Fruit fly (Drosophila melanogaster) whole organism, prepupa: Measurements from ENCODE around the gene CG33523.

Experiments used
- CG10669 ChIP-seq: fragments of 200-800 bp; sonication (Bioruptor generic); optimal IDR thresholded peaks from 3 replicates; lab custom pipeline; 2018; ENCODE audit warnings: missing biosample characterization, mild to moderate bottlenecking, missing genetic modification characterization, moderate library complexity
- CG11294 ChIP-seq: fragments of 200-800 bp; sonication (Bioruptor generic); IDR thresholded peaks from 2 replicates; pipeline ENCODE4 v1.3.6; 2022; ENCODE audit warnings: missing biosample characterization, missing genetic modification characterization
- CG15336 ChIP-seq: fragments of 200-800 bp; sonication (Bioruptor generic); IDR thresholded peaks from 2 replicates; pipeline ENCODE4 v1.3.6; 2022; ENCODE audit warnings: missing biosample characterization, missing genetic modification characterization
- CG16779 ChIP-seq: fragments of 200-800 bp; sonication (Bioruptor generic); optimal IDR thresholded peaks from 3 replicates; lab custom pipeline; 2017; ENCODE audit warnings: missing biosample characterization, mild to moderate bottlenecking, missing genetic modification characterization
- CG31627 ChIP-seq: fragments of 200-800 bp; sonication (Bioruptor generic); optimal IDR thresholded peaks from 3 replicates; lab custom pipeline; 2016; ENCODE audit warnings: missing biosample characterization, missing genetic modification characterization
- CG3919 ChIP-seq: fragments of 200-800 bp; sonication (Bioruptor generic); optimal IDR thresholded peaks from 3 replicates; lab custom pipeline; 2016; ENCODE audit warnings: missing biosample characterization, missing genetic modification characterization
- CG6163 ChIP-seq: fragments of 200-800 bp; sonication (Bioruptor generic); IDR thresholded peaks from 3 replicates; pipeline ENCODE4 v1.3.6; 2022; ENCODE audit warnings: missing biosample characterization, missing genetic modification characterization
- CG6276 ChIP-seq: fragments of 200-800 bp; sonication (Bioruptor generic); optimal IDR thresholded peaks from 2 replicates; lab custom pipeline; 2017; ENCODE audit warnings: missing biosample characterization, mild to moderate bottlenecking, missing genetic modification characterization
- CG6808 ChIP-seq: fragments of 200-800 bp; sonication (Bioruptor generic); optimal IDR thresholded peaks from 3 replicates; lab custom pipeline; 2017; ENCODE audit warnings: missing biosample characterization, missing genetic modification characterization, mild to moderate bottlenecking, moderate library complexity, missing genetic modification reagents
- CG8119 ChIP-seq: fragments of 200-800 bp; sonication (Bioruptor generic); IDR thresholded peaks from 3 replicates; pipeline ENCODE4 v1.3.6; 2022; ENCODE audit warnings: missing biosample characterization, missing genetic modification characterization
- CG8632 ChIP-seq: fragments of 200-800 bp; sonication (Bioruptor generic); optimal IDR thresholded peaks from 3 replicates; lab custom pipeline; 2016; ENCODE audit warnings: missing biosample characterization, missing genetic modification characterization
- CG9139 ChIP-seq: fragments of 200-800 bp; sonication (Bioruptor generic); optimal IDR thresholded peaks from 3 replicates; lab custom pipeline; 2017; ENCODE audit warnings: missing biosample characterization, mild to moderate bottlenecking, missing genetic modification characterization
- Eip78C ChIP-seq: fragments of 200-800 bp; sonication (Bioruptor generic); peaks from one replicate; lab custom pipeline; 2016; ENCODE audit warnings: missing biosample characterization, missing genetic modification characterization
- Eip93F ChIP-seq: fragments of 200-800 bp; sonication (Bioruptor generic); optimal IDR thresholded peaks from 2 replicates; lab custom pipeline; 2016; ENCODE audit warnings: missing biosample characterization, mild to moderate bottlenecking, missing genetic modification characterization
- Ets21C ChIP-seq: fragments of 200-800 bp; sonication (Bioruptor generic); optimal IDR thresholded peaks from 3 replicates; lab custom pipeline; 2016; ENCODE audit warnings: missing biosample characterization, missing genetic modification characterization
- Hr4 ChIP-seq: fragments of 200-800 bp; sonication (Bioruptor generic); optimal IDR thresholded peaks from 3 replicates; lab custom pipeline; 2016; ENCODE audit warnings: missing biosample characterization, missing genetic modification characterization
- Lpt ChIP-seq: fragments of 200-800 bp; sonication (Bioruptor generic); optimal IDR thresholded peaks from 3 replicates; lab custom pipeline; 2016; ENCODE audit warnings: missing biosample characterization, missing genetic modification characterization
- Met ChIP-seq: fragments of 200-800 bp; sonication (Bioruptor generic); optimal IDR thresholded peaks from 3 replicates; lab custom pipeline; 2016; ENCODE audit warnings: missing biosample characterization, missing genetic modification characterization
- Sox15 ChIP-seq: fragments of 200-800 bp; sonication (Bioruptor generic); optimal IDR thresholded peaks from 3 replicates; lab custom pipeline; 2016; ENCODE audit warnings: missing biosample characterization, missing genetic modification characterization
- achi ChIP-seq: fragments of 200-800 bp; sonication (Bioruptor generic); optimal IDR thresholded peaks from 3 replicates; lab custom pipeline; 2016; ENCODE audit warnings: missing biosample characterization, missing genetic modification characterization
- acj6 ChIP-seq: fragments of 200-800 bp; sonication (Bioruptor generic); optimal IDR thresholded peaks from 3 replicates; lab custom pipeline; 2016; ENCODE audit warnings: missing biosample characterization, missing genetic modification characterization
- dac ChIP-seq: fragments of 200-800 bp; sonication (Bioruptor generic); optimal IDR thresholded peaks from 2 replicates; lab custom pipeline; 2017; ENCODE audit warnings: missing biosample characterization, mild to moderate bottlenecking, missing genetic modification characterization
- dsx ChIP-seq: fragments of 200-800 bp; optimal IDR thresholded peaks from 3 replicates; lab custom pipeline; 2019; ENCODE audit warnings: missing biosample characterization, mild to moderate bottlenecking, missing genetic modification characterization, moderate library complexity; ENCODE audit not compliant: poor library complexity, severe bottlenecking
- eg ChIP-seq: fragments of 200-800 bp; sonication (Bioruptor generic); IDR thresholded peaks from 3 replicates; pipeline ENCODE4 v1.3.6; 2022; ENCODE audit warnings: missing biosample characterization, missing genetic modification characterization
- fd59A ChIP-seq: fragments of 200-800 bp; sonication (Bioruptor generic); optimal IDR thresholded peaks from 2 replicates; lab custom pipeline; 2017; ENCODE audit warnings: missing biosample characterization, mild to moderate bottlenecking, missing genetic modification characterization, missing genetic modification reagents
- fd85E ChIP-seq: fragments of 200-800 bp; sonication (Bioruptor generic); optimal IDR thresholded peaks from 3 replicates; lab custom pipeline; 2016; ENCODE audit warnings: missing biosample characterization, missing genetic modification characterization
- salr ChIP-seq, 2 experiments: fragments of 200-800 bp; sonication (Bioruptor generic); optimal IDR thresholded peaks; 3 replicates each; lab custom pipeline; 2016 to 2018; ENCODE audit warnings: missing biosample characterization in 2 of 2, missing genetic modification characterization in 2 of 2, mild to moderate bottlenecking in 1 of 2
- ss ChIP-seq, 2 experiments: fragments of 200-800 bp; sonication (Bioruptor generic); optimal IDR thresholded peaks; 2 replicates in 1 of 2; 3 replicates in 1 of 2; lab custom pipeline; 2017 to 2018; ENCODE audit warnings: mild to moderate bottlenecking in 2 of 2, missing biosample characterization in 2 of 2, missing genetic modification characterization in 2 of 2, moderate library complexity in 1 of 2
- svp ChIP-seq: fragments of 200-800 bp; sonication (Bioruptor generic); peaks from one replicate; lab custom pipeline; 2016; ENCODE audit warnings: missing biosample characterization, missing genetic modification characterization

CG33523 gene

DNA sequence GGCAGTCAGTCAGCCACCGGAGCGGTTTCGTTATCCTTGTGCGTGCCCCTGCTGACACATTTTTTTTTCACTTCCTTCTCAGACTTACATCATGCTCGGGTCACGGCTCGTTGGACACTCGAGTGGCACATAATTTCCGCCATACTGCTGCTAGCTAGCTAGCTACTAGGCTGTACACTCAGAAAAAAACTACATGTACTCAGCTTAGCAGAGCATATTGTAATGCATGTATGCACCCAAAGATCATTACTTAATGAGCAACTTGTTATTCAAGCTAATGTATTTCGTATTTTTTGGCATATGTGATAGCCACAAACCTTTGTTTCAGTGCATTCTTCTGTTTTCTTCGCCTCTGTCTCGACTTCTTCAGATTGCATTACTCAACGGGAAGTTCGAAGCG, 40.7 kb downstream of the CG33523 start (continued):
- 0 out of 2 replicates have a peak, but pooled peaks have one; percentile 9 for TF ChIP-seq CG15336 (GFP tag; lab: Robert Waterston, UW)
- peak; percentile 44; the same call in 1 of the 3 replicates for TF ChIP-seq CG6163 (GFP tag; lab: Robert Waterston, UW)
- TF ChIP-seq eg (GFP tag; lab: Robert Waterston, UW): peak; percentile 35; the same call in 1 of the 3 replicates
- TF ChIP-seq CG9139: no peak
- no peak for TF ChIP-seq Eip93F
- no peak for TF ChIP-seq dsx (GFP tag; lab: Kevin White, UChicago)
- no peak for TF ChIP-seq CG8632 (GFP tag; lab: Kevin White, UChicago)
- no peak for TF ChIP-seq CG6276 (GFP tag; lab: Kevin White, UChicago)

DNA sequence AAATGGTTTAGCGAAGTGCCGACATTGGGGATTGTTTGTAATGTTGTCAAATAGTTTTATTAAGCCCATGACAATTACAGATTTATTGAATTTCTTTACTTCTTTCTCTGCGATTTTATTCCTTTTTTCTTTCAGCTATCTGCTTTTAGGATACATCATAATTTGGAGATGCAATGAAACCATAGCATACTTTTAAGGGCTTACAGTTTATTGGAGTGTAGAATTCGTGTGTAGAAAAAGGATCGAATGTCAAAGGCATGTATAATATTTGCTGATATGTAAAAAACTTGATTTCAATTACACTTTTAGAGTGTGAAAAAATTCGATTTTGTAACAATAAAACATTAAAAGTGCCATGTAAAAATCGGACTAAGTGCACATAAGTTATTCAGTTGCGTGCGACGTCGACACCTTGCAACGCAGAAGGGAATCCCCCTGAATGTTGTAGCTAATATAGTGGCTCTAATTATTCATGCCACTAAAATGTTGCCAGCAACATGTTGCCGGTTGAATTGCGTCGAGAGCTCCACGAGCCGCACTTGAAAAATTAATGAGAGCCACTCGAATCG, 43.3 kb downstream of the CG33523 start:
- TF ChIP-seq CG8119 (GFP tag; lab: Robert Waterston, UW) (no peak), Eip78C (GFP tag; lab: Kevin White, UChicago) (peak; percentile 1)

DNA sequence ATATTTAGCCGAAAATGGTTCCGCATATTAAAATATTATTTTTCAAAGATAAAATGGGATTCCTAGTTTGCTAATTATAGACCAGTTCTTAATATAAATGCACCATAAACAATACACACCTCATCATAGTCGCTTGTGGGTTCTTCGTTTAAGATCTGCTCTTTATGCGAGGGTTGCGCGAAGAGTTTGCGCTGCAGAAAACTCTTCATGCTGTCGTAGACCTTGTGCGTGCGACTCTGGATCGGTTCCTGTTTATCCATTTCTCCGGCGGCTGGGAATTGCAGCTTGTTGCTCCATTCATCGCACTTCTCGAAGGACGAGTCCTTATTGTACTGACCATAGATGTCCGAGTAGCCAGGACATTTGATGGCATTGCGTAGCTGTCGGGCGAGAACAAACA, 45.0 kb downstream of the CG33523 start:
- TF ChIP-seq Eip93F (no peak), Eip78C (GFP tag; lab: Kevin White, UChicago) (no peak), CG6808 (GFP tag; lab: Kevin White, UChicago) (no peak), acj6 (GFP tag; lab: Kevin White, UChicago) (no peak), CG16779 (tag; lab: Kevin White, UChicago) (no peak), Sox15 (GFP tag; lab: Kevin White, UChicago) (no peak)
- TF ChIP-seq, all 60 proteins: peak for 0

DNA sequence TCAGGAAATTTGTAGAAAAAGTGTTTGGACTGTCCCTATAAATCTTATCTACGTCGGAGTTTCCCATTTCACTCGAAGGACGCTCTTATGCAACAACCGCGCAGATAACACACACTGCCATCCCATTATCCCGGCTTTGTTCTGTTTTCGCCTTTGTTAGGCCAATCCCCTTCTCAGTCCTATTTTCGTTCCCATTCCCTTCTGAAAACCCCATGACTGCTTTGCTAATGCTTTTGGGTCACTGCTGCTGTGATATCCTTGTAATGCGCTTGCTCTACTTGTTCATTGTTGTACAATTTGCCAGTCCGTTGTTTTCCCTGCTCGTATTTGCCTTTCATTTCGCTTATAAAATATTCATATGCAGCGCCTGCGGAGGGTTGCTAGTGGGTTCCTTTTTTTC, 45.5 kb downstream of the CG33523 start:
- TF ChIP-seq CG3919 (GFP tag; lab: Kevin White, UChicago): no peak
- TF ChIP-seq Eip78C (GFP tag; lab: Kevin White, UChicago): no peak
- no peak for TF ChIP-seq fd59A (GFP tag; lab: Kevin White, UChicago)
- no peak for TF ChIP-seq CG10669
- TF ChIP-seq CG8119 (GFP tag; lab: Robert Waterston, UW): no peak
- TF ChIP-seq CG9139: no peak
- no peak for TF ChIP-seq achi (GFP tag; lab: Kevin White, UChicago)
- no peak for TF ChIP-seq Sox15 (GFP tag; lab: Kevin White, UChicago)
- TF ChIP-seq ss (GFP tag; optimal IDR thresholded peaks at IDR 0.05; lab: Kevin White, UChicago): no peak
- TF ChIP-seq Met (GFP tag; lab: Kevin White, UChicago): no peak
- no peak for TF ChIP-seq fd85E (GFP tag; lab: Kevin White, UChicago)
- TF ChIP-seq CG11294 (GFP tag; lab: Robert Waterston, UW): no peak
- no peak for TF ChIP-seq Lpt (GFP tag; lab: Kevin White, UChicago)
- no peak for TF ChIP-seq Hr4 (GFP tag; lab: Kevin White, UChicago)

DNA sequence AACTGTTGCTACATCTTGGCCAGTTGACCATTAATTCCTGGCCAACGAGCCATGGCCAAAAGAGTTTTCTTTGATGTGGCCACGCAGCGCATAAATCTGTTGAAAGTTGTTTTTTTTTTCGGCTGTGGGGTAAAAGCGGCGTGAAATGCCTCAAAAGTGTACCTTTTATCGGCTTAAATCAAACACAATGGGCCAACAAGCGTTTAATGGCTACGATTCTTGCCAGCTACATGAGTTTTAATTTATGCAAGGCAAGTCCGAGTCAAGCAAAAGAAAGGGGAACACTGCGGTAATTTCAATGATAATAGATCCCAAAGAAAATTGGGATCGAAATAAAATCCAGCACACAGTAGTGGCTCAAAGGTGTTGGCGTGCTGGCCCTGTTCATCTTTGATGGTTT, 46.5 kb downstream of the CG33523 start:
- TF ChIP-seq CG3919 (GFP tag; lab: Kevin White, UChicago) (no peak), Met (GFP tag; lab: Kevin White, UChicago) (no peak), CG31627 (GFP tag; lab: Kevin White, UChicago) (no peak), ss (GFP tag; optimal IDR thresholded peaks at IDR 0.05; lab: Kevin White, UChicago) (no peak)
- TF ChIP-seq, all 60 proteins: peak for 0

DNA sequence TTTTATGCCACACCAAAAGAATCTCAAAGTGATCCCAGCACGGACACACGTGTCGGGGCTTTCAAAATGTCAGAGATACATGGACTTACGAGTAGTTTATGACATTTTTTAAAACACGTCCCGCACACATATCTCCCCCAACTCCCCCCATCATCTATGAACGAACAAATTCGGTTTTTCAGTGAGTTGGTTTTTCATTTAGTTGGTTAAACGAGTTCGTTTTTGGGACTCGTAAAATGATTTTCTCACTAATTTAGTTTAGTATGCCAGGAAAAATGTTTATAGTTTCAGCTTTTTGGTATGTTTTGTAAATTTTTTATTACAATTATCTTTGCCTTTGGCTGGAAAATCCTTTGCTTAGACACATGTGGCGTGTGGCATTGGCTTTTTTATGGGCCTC, 47.8 kb downstream of the CG33523 start:
- TF ChIP-seq salr (GFP tag; optimal IDR thresholded peaks at IDR 0.05; lab: Kevin White, UChicago) (no peak), dac (no peak), svp (peak; percentile 36), Ets21C (GFP tag; lab: Kevin White, UChicago) (no peak)
